Worm (Caenorhabditis elegans) whole organism, young adult: ENCODE data around the gene ZK662.5.
"Not testable (repeated sequence)": the region's sequence is repeated elsewhere in the genome, so short reads cannot be mapped to it uniquely, and the experiment has no call there.

Experiments used
- B0035.1 ChIP-seq: sonication (generic microtip); optimal IDR thresholded peaks from 2 replicates; lab custom pipeline; 2016; ENCODE audit warnings: missing genetic modification characterization, mild to moderate bottlenecking, missing compliant biosample characterization, missing genotype, missing genetic modification reagents
- F22D6.2 ChIP-seq: sonication (generic microtip); optimal IDR thresholded peaks from 2 replicates; lab custom pipeline; 2016; ENCODE audit warnings: mild to moderate bottlenecking, missing genetic modification characterization, missing compliant biosample characterization
- K11D2.4 ChIP-seq: fragments of 200-800 bp; sonication (Bioruptor generic); IDR thresholded peaks from 2 replicates; pipeline ENCODE4 v1.3.6; 2022; ENCODE audit warnings: missing genetic modification reagents, missing genetic modification characterization, missing compliant biosample characterization
- Y79H2A.3 ChIP-seq: fragments of 200-800 bp; sonication (Bioruptor generic); conservative IDR thresholded peaks from 2 replicates; pipeline ENCODE4 v1.3.6; 2022; ENCODE audit warnings: missing genetic modification reagents, missing genetic modification characterization, missing compliant biosample characterization
- Y95B8A.8 ChIP-seq: fragments of 200-800 bp; sonication (Bioruptor generic); IDR thresholded peaks from 2 replicates; pipeline ENCODE4 v1.3.6; 2022; ENCODE audit warnings: missing genetic modification reagents, missing genetic modification characterization, missing compliant biosample characterization
- akir-1 ChIP-seq: fragments of 200-800 bp; sonication (Bioruptor generic); optimal IDR thresholded peaks from 2 replicates; lab custom pipeline; 2018; ENCODE audit warnings: mild to moderate bottlenecking, missing genetic modification characterization, moderate library complexity, missing compliant biosample characterization
- atf-7 ChIP-seq: sonication (generic microtip); optimal IDR thresholded peaks from 2 replicates; lab custom pipeline; 2017; ENCODE audit warnings: mild to moderate bottlenecking, missing genetic modification characterization, missing compliant biosample characterization
- attf-6 ChIP-seq: fragments of 200-800 bp; sonication (Bioruptor generic); IDR thresholded peaks from 2 replicates; pipeline ENCODE4 v1.3.6; 2022; ENCODE audit warnings: missing genetic modification reagents, missing genetic modification characterization, missing compliant biosample characterization
- bed-2 ChIP-seq: fragments of 200-800 bp; sonication (Bioruptor generic); IDR thresholded peaks from 2 replicates; pipeline ENCODE4 v1.3.6; 2022; ENCODE audit warnings: missing genetic modification reagents, missing genetic modification characterization, missing compliant biosample characterization
- ccch-3 ChIP-seq: fragments of 200-800 bp; sonication (Bioruptor generic); optimal IDR thresholded peaks from 2 replicates; lab custom pipeline; 2018; ENCODE audit warnings: mild to moderate bottlenecking, missing genetic modification characterization, missing compliant biosample characterization
- cebp-1 ChIP-seq, 2 experiments: fragments of 200-800 bp in 1 of 2; sonication (Bioruptor generic) in 1 of 2; sonication (generic microtip) in 1 of 2; IDR thresholded peaks in 1 of 2; optimal IDR thresholded peaks in 1 of 2; 2 replicates each; pipeline versions ENCODE4 v1.3.6 to Lab custom; 2017 to 2022; ENCODE audit warnings: missing compliant biosample characterization in 2 of 2, missing genetic modification characterization in 2 of 2, mild to moderate bottlenecking in 1 of 2, missing genetic modification reagents in 1 of 2, moderate library complexity in 1 of 2
- ceh-27 ChIP-seq: fragments of 200-800 bp; sonication (Bioruptor generic); optimal IDR thresholded peaks from 2 replicates; lab custom pipeline; 2018; ENCODE audit warnings: mild to moderate bottlenecking, missing genetic modification characterization, moderate library complexity, missing compliant biosample characterization
- ceh-40 ChIP-seq: fragments of 200-800 bp; sonication (Bioruptor generic); IDR thresholded peaks from 2 replicates; pipeline ENCODE4 v1.3.6; 2022; ENCODE audit warnings: missing genetic modification characterization, missing compliant biosample characterization
- dox-1 ChIP-seq: fragments of 200-800 bp; sonication (Bioruptor generic); IDR thresholded peaks from 2 replicates; pipeline ENCODE4 v1.3.6; 2022; ENCODE audit warnings: missing genetic modification reagents, missing genetic modification characterization, missing compliant biosample characterization
- egrh-3 ChIP-seq: fragments of 200-800 bp; sonication (Bioruptor generic); IDR thresholded peaks from 2 replicates; pipeline ENCODE4 v1.3.6; 2022; ENCODE audit warnings: missing genetic modification reagents, missing genetic modification characterization, missing compliant biosample characterization
- ekl-4 ChIP-seq: fragments of 200-800 bp; sonication (Bioruptor generic); IDR thresholded peaks from 2 replicates; pipeline ENCODE4 v1.3.6; 2022; ENCODE audit warnings: missing genetic modification reagents, missing genetic modification characterization, missing compliant biosample characterization
- fkh-3 ChIP-seq: sonication (generic microtip); optimal IDR thresholded peaks from 2 replicates; lab custom pipeline; 2016; ENCODE audit warnings: mild to moderate bottlenecking, missing genetic modification characterization, missing compliant biosample characterization
- hmg-1.2 ChIP-seq: fragments of 200-800 bp; sonication (Bioruptor generic); IDR thresholded peaks from 2 replicates; pipeline ENCODE4 v1.3.6; 2022; ENCODE audit warnings: missing genetic modification reagents, missing genetic modification characterization, missing compliant biosample characterization
- hmg-20 ChIP-seq: fragments of 200-800 bp; sonication (Bioruptor generic); IDR thresholded peaks from 2 replicates; pipeline ENCODE4 v1.3.6; 2022; ENCODE audit warnings: missing genetic modification reagents, missing genetic modification characterization, missing compliant biosample characterization
- hrde-1 ChIP-seq: sonication (generic microtip); optimal IDR thresholded peaks from 2 replicates; lab custom pipeline; 2016; ENCODE audit warnings: missing genetic modification characterization, mild to moderate bottlenecking, missing compliant biosample characterization, moderate library complexity, missing genotype, missing genetic modification reagents, borderline replicate concordance
- lin-26 ChIP-seq: fragments of 200-800 bp; sonication (Bioruptor generic); IDR thresholded peaks from 2 replicates; pipeline ENCODE4 v1.3.6; 2022; ENCODE audit warnings: missing genetic modification reagents, missing genetic modification characterization, missing compliant biosample characterization
- lin-35 ChIP-seq, 3 experiments: fragments of 150-350 bp in 2 of 3; sonication (generic microtip) in 1 of 3; optimal IDR thresholded peaks; 2 replicates each; lab custom pipeline; 2014 to 2018; ENCODE audit warnings: missing biosample characterization in 3 of 3, missing genetic modification characterization in 3 of 3, missing genetic modification reagents in 3 of 3
- madf-6 ChIP-seq: fragments of 200-800 bp; sonication (Bioruptor generic); IDR thresholded peaks from 2 replicates; pipeline ENCODE4 v1.3.6; 2022; ENCODE audit warnings: missing genetic modification reagents, missing genetic modification characterization, missing compliant biosample characterization
- madf-8 ChIP-seq: fragments of 200-800 bp; sonication (Bioruptor generic); conservative IDR thresholded peaks from 2 replicates; pipeline ENCODE4 v1.3.6; 2022; ENCODE audit warnings: missing genetic modification reagents, missing genetic modification characterization, missing compliant biosample characterization
- mcd-1 ChIP-seq: fragments of 200-800 bp; sonication (Bioruptor generic); IDR thresholded peaks from 2 replicates; pipeline ENCODE4 v1.3.6; 2022; ENCODE audit warnings: missing genetic modification reagents, missing genetic modification characterization, missing compliant biosample characterization
- nhr-27 ChIP-seq: fragments of 200-800 bp; sonication (Bioruptor generic); optimal IDR thresholded peaks from 2 replicates; lab custom pipeline; 2018; ENCODE audit warnings: mild to moderate bottlenecking, missing genetic modification characterization, moderate library complexity, missing compliant biosample characterization
- pha-4 ChIP-seq: fragments of 150-350 bp; sonication (generic microtip); optimal IDR thresholded peaks from 2 replicates; lab custom pipeline; 2014; ENCODE audit warnings: missing biosample characterization, missing genetic modification reagents, missing genetic modification characterization
- sea-2 ChIP-seq: fragments of 200-800 bp; sonication (Bioruptor generic); IDR thresholded peaks from 2 replicates; pipeline ENCODE4 v1.3.6; 2022; ENCODE audit warnings: missing genetic modification characterization, missing compliant biosample characterization
- snpc-1.3 ChIP-seq: sonication (generic microtip); optimal IDR thresholded peaks from 2 replicates; lab custom pipeline; 2017; ENCODE audit warnings: missing genetic modification characterization, mild to moderate bottlenecking, missing compliant biosample characterization, antibody characterized with exemption, moderate library complexity, missing genotype, missing genetic modification reagents; ENCODE audit not compliant: insufficient read depth
- snpc-3.4 ChIP-seq: sonication (generic microtip); optimal IDR thresholded peaks from 2 replicates; lab custom pipeline; 2017; ENCODE audit warnings: missing genetic modification characterization, mild to moderate bottlenecking, missing compliant biosample characterization, antibody characterized with exemption, moderate library complexity, missing genotype, missing genetic modification reagents
- snpc-4 ChIP-seq, 5 experiments: fragments of 150-350 bp in 1 of 5; sonication (generic microtip) in 4 of 5; optimal IDR thresholded peaks; 2 replicates each; lab custom pipeline; 2014 to 2018; ENCODE audit warnings: missing genetic modification characterization in 5 of 5, missing biosample characterization in 3 of 5, antibody characterized with exemption in 2 of 5, mild to moderate bottlenecking in 2 of 5, missing compliant biosample characterization in 2 of 5, missing genotype in 2 of 5, moderate library complexity in 2 of 5, missing genetic modification reagents in 1 of 5
- somi-1 ChIP-seq: fragments of 200-800 bp; sonication (Bioruptor generic); optimal IDR thresholded peaks from 2 replicates; lab custom pipeline; 2018; ENCODE audit warnings: mild to moderate bottlenecking, missing genetic modification characterization, missing compliant biosample characterization
- tlf-1 ChIP-seq: fragments of 200-800 bp; sonication (Bioruptor generic); optimal IDR thresholded peaks from 2 replicates; lab custom pipeline; 2018; ENCODE audit warnings: mild to moderate bottlenecking, missing genetic modification characterization, missing compliant biosample characterization
- xnd-1 ChIP-seq: sonication (generic microtip); optimal IDR thresholded peaks from 2 replicates; lab custom pipeline; 2016; ENCODE audit warnings: missing genotype, missing genetic modification reagents, missing genetic modification characterization, missing compliant biosample characterization
- zfh-2 ChIP-seq: fragments of 200-800 bp; sonication (Bioruptor generic); conservative IDR thresholded peaks from 2 replicates; pipeline ENCODE4 v1.3.6; 2022; ENCODE audit warnings: missing genetic modification reagents, missing genetic modification characterization, missing compliant biosample characterization
- zim-3 ChIP-seq: sonication (generic microtip); optimal IDR thresholded peaks from 2 replicates; lab custom pipeline; 2017; ENCODE audit warnings: mild to moderate bottlenecking, missing genetic modification characterization, moderate library complexity, missing compliant biosample characterization
- ztf-25 ChIP-seq: fragments of 200-800 bp; sonication (Bioruptor generic); IDR thresholded peaks from 2 replicates; pipeline ENCODE4 v1.3.6; 2022; ENCODE audit warnings: missing genetic modification reagents, missing genetic modification characterization, missing compliant biosample characterization
- ztf-28 ChIP-seq: fragments of 200-800 bp; sonication (Bioruptor generic); IDR thresholded peaks from 2 replicates; pipeline ENCODE4 v1.3.6; 2022; ENCODE audit warnings: missing genetic modification reagents, missing genetic modification characterization, missing compliant biosample characterization
- ztf-6 ChIP-seq: fragments of 200-800 bp; sonication (Bioruptor generic); IDR thresholded peaks from 2 replicates; pipeline ENCODE4 v1.3.6; 2022; ENCODE audit warnings: missing genetic modification reagents, missing genetic modification characterization, missing compliant biosample characterization

Gene ZK662.5

DNA sequence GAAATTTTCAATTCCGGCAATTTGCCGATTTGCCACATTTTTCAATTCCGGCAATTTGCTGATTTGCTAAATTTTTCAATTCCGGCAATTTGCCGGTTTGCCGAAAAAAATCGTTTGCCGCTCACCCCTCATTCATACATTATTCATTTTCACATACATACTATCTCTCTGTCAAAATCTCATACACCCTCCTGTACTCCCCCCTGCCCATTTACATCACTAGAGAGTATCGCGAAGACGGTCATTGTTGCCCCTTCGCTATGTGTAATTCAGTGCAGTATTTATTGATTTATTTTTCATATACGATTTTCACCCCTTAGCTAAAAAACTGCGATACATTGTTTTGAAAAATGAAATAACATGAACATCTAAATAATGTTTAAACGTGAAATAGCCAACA lies 15.0 kb downstream of the ZK662.5 start (continued):
- TF ChIP-seq tlf-1 (no peak), madf-8 (GFP tag; lab: Robert Waterston, UW) (no peak), ztf-6 (GFP tag; lab: Robert Waterston, UW) (no peak), ztf-28 (no peak)

DNA sequence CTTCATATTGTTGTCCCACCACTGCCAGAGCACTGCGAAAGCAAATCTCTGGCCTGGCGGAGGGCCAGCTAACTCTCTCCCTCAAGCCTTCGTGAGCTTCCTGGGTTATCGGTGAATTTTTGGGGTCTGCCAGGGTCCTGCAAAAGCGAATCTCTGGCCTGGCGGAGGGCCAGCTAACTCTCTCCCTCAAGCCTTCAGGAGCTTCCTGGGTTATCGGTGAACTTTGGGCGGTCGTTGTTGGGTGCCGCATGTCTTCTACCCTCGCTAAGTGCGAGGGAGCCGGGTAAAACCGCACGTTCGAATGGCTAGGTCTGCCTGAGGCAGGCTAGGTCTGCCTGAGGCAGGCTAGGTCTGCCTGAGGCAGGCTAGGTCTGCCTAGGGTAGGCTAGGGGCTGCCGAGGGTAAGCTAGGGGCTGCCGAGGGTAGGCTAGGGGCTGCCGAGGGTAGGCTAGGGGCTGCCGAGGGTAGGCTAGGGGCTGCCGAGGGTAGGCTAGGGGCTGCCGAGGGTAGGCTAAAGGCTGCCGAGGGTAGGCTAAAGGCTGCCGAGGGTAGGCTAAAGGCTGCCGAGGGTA lies 17.1 kb downstream of the ZK662.5 start:
- TF ChIP-seq dox-1 (GFP tag; lab: Robert Waterston, UW) (peak; percentile 49; the same call in 1 of the 2 replicates), attf-6 (GFP tag; lab: Robert Waterston, UW) (peak; percentile 59; the same call in 1 of the 2 replicates), mcd-1 (GFP tag; lab: Robert Waterston, UW) (peak; percentile 43), ztf-25 (GFP tag; lab: Robert Waterston, UW) (0 out of 2 replicates have a peak, but pooled peaks have one; percentile 37), egrh-3 (peak; percentile 95), bed-2 (0 out of 2 replicates have a peak, but pooled peaks have one; percentile 18), zfh-2 (GFP tag; lab: Robert Waterston, UW) (peak; percentile 85), madf-6 (0 out of 2 replicates have a peak, but pooled peaks have one; percentile 7), lin-26 (GFP tag; lab: Robert Waterston, UW) (peak; percentile 50; the same call in 1 of the 2 replicates), cebp-1 (GFP tag; IDR thresholded peaks at IDR 0.05; lab: Robert Waterston, UW) (peak; percentile 38; the same call in 1 of the 2 replicates)
- not testable (repeated sequence) for TF ChIP-seq cebp-1 (tag; optimal IDR thresholded peaks at IDR 0.05; lab: Kevin White, UChicago)

DNA sequence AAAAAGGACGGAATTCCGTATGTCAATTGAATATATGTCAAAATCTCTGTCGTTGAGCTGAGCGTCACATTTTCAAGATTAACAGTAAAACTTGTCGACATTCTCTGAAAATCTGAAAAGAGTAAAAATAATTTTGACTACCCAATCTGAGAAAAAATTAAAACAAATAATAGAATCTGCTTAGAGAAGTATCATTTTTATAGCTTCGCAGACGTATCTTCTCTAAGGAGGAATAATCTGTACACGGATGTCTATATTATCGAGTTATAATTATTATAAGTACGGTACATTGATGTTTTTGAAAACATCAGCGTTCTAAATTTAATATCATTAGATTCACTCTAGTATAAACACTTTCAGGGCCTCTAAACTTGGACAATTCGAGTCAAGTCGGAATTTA lies 19.1 kb downstream of the ZK662.5 start, which contains the start of gene srg-64:
Gene srg-64 (minus strand): TSS at position 101 of the 400 bp plus-strand sequence.
- TF ChIP-seq hrde-1 (tag; lab: Kevin White, UChicago) (no peak), ekl-4 (GFP tag; lab: Robert Waterston, UW) (no peak), hmg-1.2 (no peak), ceh-40 (GFP tag; lab: Robert Waterston, UW) (no peak), Y79H2A.3 (GFP tag; lab: Robert Waterston, UW) (no peak), snpc-4 (GFP tag; optimal IDR thresholded peaks at IDR 0.05; lab: Kevin White, UChicago) (no peak), snpc-4 (tag; optimal IDR thresholded peaks at IDR 0.05; lab: Kevin White, UChicago) (no peak), Y95B8A.8 (GFP tag; lab: Robert Waterston, UW) (no peak), ceh-27 (no peak), madf-8 (GFP tag; lab: Robert Waterston, UW) (no peak), sea-2 (GFP tag; lab: Robert Waterston, UW) (no peak), nhr-27 (tag; lab: Kevin White, UChicago) (no peak), ztf-6 (GFP tag; lab: Robert Waterston, UW) (no peak), F22D6.2 (no peak), snpc-1.3 (no peak), K11D2.4 (GFP tag; lab: Robert Waterston, UW) (no peak), zim-3 (tag; lab: Kevin White, UChicago) (no peak), pha-4 (tag; lab: Kevin White, UChicago) (no peak)

DNA sequence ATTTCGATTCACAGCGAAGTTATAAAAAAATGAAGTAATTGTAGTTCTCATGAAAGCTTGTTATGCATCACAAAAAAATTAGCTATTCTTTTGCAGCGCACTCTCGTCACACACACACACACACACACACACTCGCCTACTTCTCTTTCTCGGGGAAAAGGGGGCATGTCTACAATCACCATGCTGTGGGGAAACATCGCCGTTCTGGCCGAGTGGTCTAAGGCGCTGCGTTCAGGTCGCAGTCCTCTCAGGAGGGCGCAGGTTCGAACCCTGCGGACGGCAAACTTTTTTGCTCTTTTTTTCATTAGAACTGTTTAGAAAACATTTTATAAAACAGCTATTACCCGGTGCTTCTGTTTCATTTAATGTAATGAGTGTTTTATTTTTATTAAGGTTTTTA lies 20.4 kb downstream of the ZK662.5 start:
- TF ChIP-seq ccch-3 (GFP tag; lab: Kevin White, UChicago) = no peak
- TF ChIP-seq egrh-3 = peak; percentile 80
- TF ChIP-seq fkh-3 (tag; lab: Kevin White, UChicago) = peak; percentile 48
- peak; percentile 74 for TF ChIP-seq B0035.1 (tag; lab: Kevin White, UChicago)
- peak; percentile 46; the same call in 1 of the 2 replicates for TF ChIP-seq cebp-1 (GFP tag; IDR thresholded peaks at IDR 0.05; lab: Robert Waterston, UW)
- TF ChIP-seq cebp-1 (tag; optimal IDR thresholded peaks at IDR 0.05; lab: Kevin White, UChicago) = peak; percentile 81
- peak; percentile 55 for TF ChIP-seq atf-7 (tag; lab: Kevin White, UChicago)
- peak; percentile 60 for TF ChIP-seq akir-1 (GFP tag; lab: Kevin White, UChicago)
- peak; percentile 81 for TF ChIP-seq hmg-20 (GFP tag; lab: Robert Waterston, UW)
- TF ChIP-seq zim-3 (tag; lab: Kevin White, UChicago) = peak; percentile 61
- no peak for TF ChIP-seq xnd-1
- TF ChIP-seq madf-6 = peak; percentile 59
- peak; percentile 89 for TF ChIP-seq zfh-2 (GFP tag; lab: Robert Waterston, UW)
- TF ChIP-seq somi-1 (GFP tag; lab: Kevin White, UChicago) = peak; percentile 44
- peak; percentile 74 for TF ChIP-seq snpc-3.4 (tag; lab: Kevin White, UChicago)
- TF ChIP-seq attf-6 (GFP tag; lab: Robert Waterston, UW) = peak; percentile 62; the same call in 1 of the 2 replicates
- no peak for TF ChIP-seq lin-35 (GFP tag; optimal IDR thresholded peaks at IDR 0.05; lab: Kevin White, UChicago)
- TF ChIP-seq Y95B8A.8 (GFP tag; lab: Robert Waterston, UW) = no peak
- TF ChIP-seq snpc-1.3 = peak; percentile 11
- TF ChIP-seq nhr-27 (tag; lab: Kevin White, UChicago) = no peak
